Fruit fly (Drosophila melanogaster): ENCODE data around the gene ssp.
A peak's percentile ranks its signal among the peaks of the same experiment; 100 is the strongest.

ssp gene

dm6 chr3L:12124975-12125374, 6.9 kb downstream of the ssp start, which contains the start of gene yps (continued):
- TF ChIP-seq salr (GFP tag; optimal IDR thresholded peaks at IDR 0.05) (peak in 1 of 2 experiments; percentile 90), vri (GFP tag; optimal IDR thresholded peaks at IDR 0.05) (peak; percentile 91), CG34406 (GFP tag; optimal IDR thresholded peaks at IDR 0.05) (peak; percentile 86), fd85E (GFP tag; optimal IDR thresholded peaks at IDR 0.05) (peak; percentile 89), CG6276 (GFP tag; optimal IDR thresholded peaks at IDR 0.05) (no peak), CG16779 (tag; optimal IDR thresholded peaks at IDR 0.05) (peak; percentile 79), Sox14 (GFP tag; optimal IDR thresholded peaks at IDR 0.05) (peak; percentile 67), Blimp-1 (GFP tag; optimal IDR thresholded peaks at IDR 0.05) (peak; percentile 77), Smox (GFP tag; optimal IDR thresholded peaks at IDR 0.05) (peak; percentile 85), Sox102F (GFP tag; optimal IDR thresholded peaks at IDR 0.05) (peak; percentile 90), net (GFP tag; optimal IDR thresholded peaks at IDR 0.05) (peak; percentile 93), topi (GFP tag; optimal IDR thresholded peaks at IDR 0.05) (peak; percentile 90), CG3919 (GFP tag; optimal IDR thresholded peaks at IDR 0.05) (peak; percentile 94), CG6808 (GFP tag; optimal IDR thresholded peaks at IDR 0.05) (peak; percentile 74), dac (GFP tag; optimal IDR thresholded peaks at IDR 0.05) (peak; percentile 74), Sox15 (GFP tag; optimal IDR thresholded peaks at IDR 0.05) (no peak), Ets21C (GFP tag; optimal IDR thresholded peaks at IDR 0.05) (peak; percentile 61)

- no peak for TF ChIP-seq CG1621 (tag; optimal IDR thresholded peaks at IDR 0.05)
- TF ChIP-seq svp (GFP tag), result no peak
- no peak for TF ChIP-seq salr (GFP tag; optimal IDR thresholded peaks at IDR 0.05)
- TF ChIP-seq vri (GFP tag; optimal IDR thresholded peaks at IDR 0.05), result no peak
- TF ChIP-seq CG15336 (GFP tag; IDR thresholded peaks at IDR 0.05), result no peak
- no peak for TF ChIP-seq OdsH (GFP tag; optimal IDR thresholded peaks at IDR 0.05)
- TF ChIP-seq CG10631 (GFP tag; optimal IDR thresholded peaks at IDR 0.05), result no peak
These were observed 9.4 kb downstream of the ssp start, which contains the start of the genes Ir68b and CG34241 for dm6 chr3L:12127294-12128029. Gene Ir68b (minus strand): TSS chr3L:12127394. Gene CG34241 (plus strand): TSS chr3L:12127979.

- TF ChIP-seq CG32006 (GFP tag; optimal IDR thresholded peaks at IDR 0.05) (no peak), svp (GFP tag) (peak; percentile 91)
These were observed 11.1 kb downstream of the ssp start, which contains the start of gene Lsp2 for dm6 chr3L:12129111-12129510. Gene Lsp2 (plus strand): TSS chr3L:12129393.

dm6 chr3L:12131918-12132317, 13.9 kb downstream of the ssp start, which contains the start of gene DEF8:
Gene DEF8 (plus strand): TSS chr3L:12132146.
- TF ChIP-seq CG3919 (GFP tag; optimal IDR thresholded peaks at IDR 0.05) (peak; percentile 82), topi (GFP tag; optimal IDR thresholded peaks at IDR 0.05) (peak; percentile 56), CG3032 (tag; optimal IDR thresholded peaks at IDR 0.05) (peak; percentile 80), dsx (GFP tag; optimal IDR thresholded peaks at IDR 0.05; ENCODE audit: poor library complexity, severe bottlenecking) (peak; percentile 48), Ets96B (tag; optimal IDR thresholded peaks at IDR 0.05) (peak; percentile 84), Gug (GFP tag; IDR thresholded peaks at IDR 0.05) (peak; percentile 82), Eip93F (GFP tag; optimal IDR thresholded peaks at IDR 0.05) (no peak), CG16779 (tag; optimal IDR thresholded peaks at IDR 0.05) (peak; percentile 29), CG10631 (GFP tag; optimal IDR thresholded peaks at IDR 0.05) (peak; percentile 65), Hr39 (GFP tag; optimal IDR thresholded peaks at IDR 0.05) (peak; percentile 62), Ets21C (GFP tag; optimal IDR thresholded peaks at IDR 0.05) (peak; percentile 33), Eip75B (GFP tag; optimal IDR thresholded peaks at IDR 0.05) (no peak), CG11294 (GFP tag; IDR thresholded peaks at IDR 0.05) (peak; percentile 51), acj6 (GFP tag; optimal IDR thresholded peaks at IDR 0.05) (peak; percentile 74), net (GFP tag; optimal IDR thresholded peaks at IDR 0.05) (peak; percentile 73), Hr38 (GFP tag; optimal IDR thresholded peaks at IDR 0.05) (no peak), lz (GFP tag; optimal IDR thresholded peaks at IDR 0.05) (peak; percentile 65), CG34406 (GFP tag; optimal IDR thresholded peaks at IDR 0.05) (peak; percentile 87), Smox (GFP tag; optimal IDR thresholded peaks at IDR 0.05) (no peak), fkh (GFP tag; optimal IDR thresholded peaks at IDR 0.05) (no peak), Sox15 (GFP tag; optimal IDR thresholded peaks at IDR 0.05) (peak; percentile 9), CG8632 (GFP tag; optimal IDR thresholded peaks at IDR 0.05) (peak; percentile 77), achi (GFP tag; optimal IDR thresholded peaks at IDR 0.05) (peak; percentile 77), CG31627 (GFP tag; optimal IDR thresholded peaks at IDR 0.05) (peak; percentile 55), svp (GFP tag) (peak; percentile 84), CG9139 (GFP tag; optimal IDR thresholded peaks at IDR 0.05) (peak; percentile 35), spab (GFP tag; optimal IDR thresholded peaks at IDR 0.05) (peak; percentile 63), Eip78C (GFP tag) (peak; percentile 67), CG8119 (GFP tag; IDR thresholded peaks at IDR 0.05) (peak; percentile 86), Lpt (GFP tag; optimal IDR thresholded peaks at IDR 0.05) (peak; percentile 68), vri (GFP tag; optimal IDR thresholded peaks at IDR 0.05) (no peak)
